Worm (Caenorhabditis elegans) whole organism, young adult: ENCODE results near the gene glod-4.

Experiments
- B0261.1 ChIP-seq: sonication (generic microtip); optimal IDR thresholded peaks from 2 replicates; lab custom pipeline; 2016; ENCODE audit warnings: mild to moderate bottlenecking, missing genetic modification characterization, moderate library complexity, missing compliant biosample characterization
- B0336.3 ChIP-seq: fragments of 200-800 bp; sonication (Bioruptor generic); IDR thresholded peaks from 2 replicates; pipeline ENCODE4 v1.3.6; 2022; ENCODE audit warnings: missing genetic modification characterization, missing compliant biosample characterization
- F33H1.4 ChIP-seq: fragments of 200-800 bp; sonication (Bioruptor generic); IDR thresholded peaks from 2 replicates; pipeline ENCODE4 v1.3.6; 2022; ENCODE audit warnings: missing genetic modification reagents, missing genetic modification characterization, missing compliant biosample characterization
- F39B2.1 ChIP-seq: fragments of 200-800 bp; sonication (Bioruptor generic); IDR thresholded peaks from 2 replicates; pipeline ENCODE4 v1.3.6; 2022; ENCODE audit warnings: missing genetic modification reagents, missing genetic modification characterization, missing compliant biosample characterization
- Y53G8AR.9 ChIP-seq: fragments of 200-800 bp; sonication (Bioruptor generic); conservative IDR thresholded peaks from 2 replicates; pipeline ENCODE4 v1.3.6; 2022; ENCODE audit warnings: missing genetic modification reagents, missing genetic modification characterization, missing compliant biosample characterization
- Y95B8A.8 ChIP-seq: fragments of 200-800 bp; sonication (Bioruptor generic); IDR thresholded peaks from 2 replicates; pipeline ENCODE4 v1.3.6; 2022; ENCODE audit warnings: missing genetic modification reagents, missing genetic modification characterization, missing compliant biosample characterization
- aptf-2 ChIP-seq: fragments of 200-800 bp; sonication (Bioruptor generic); conservative IDR thresholded peaks from 2 replicates; pipeline ENCODE4 v1.3.6; 2022; ENCODE audit warnings: missing genetic modification reagents, missing genetic modification characterization, missing compliant biosample characterization
- atf-7 ChIP-seq: sonication (generic microtip); optimal IDR thresholded peaks from 2 replicates; lab custom pipeline; 2017; ENCODE audit warnings: mild to moderate bottlenecking, missing genetic modification characterization, missing compliant biosample characterization
- ccch-3 ChIP-seq: fragments of 200-800 bp; sonication (Bioruptor generic); optimal IDR thresholded peaks from 2 replicates; lab custom pipeline; 2018; ENCODE audit warnings: mild to moderate bottlenecking, missing genetic modification characterization, missing compliant biosample characterization
- cebp-1 ChIP-seq, 2 experiments: fragments of 200-800 bp in 1 of 2; sonication (Bioruptor generic) in 1 of 2; sonication (generic microtip) in 1 of 2; IDR thresholded peaks in 1 of 2; optimal IDR thresholded peaks in 1 of 2; 2 replicates each; pipeline versions ENCODE4 v1.3.6 to Lab custom; 2017 to 2022; ENCODE audit warnings: missing compliant biosample characterization in 2 of 2, missing genetic modification characterization in 2 of 2, mild to moderate bottlenecking in 1 of 2, missing genetic modification reagents in 1 of 2, moderate library complexity in 1 of 2
- ceh-100 ChIP-seq: fragments of 200-800 bp; sonication (Bioruptor generic); IDR thresholded peaks from 2 replicates; pipeline ENCODE4 v1.3.6; 2022; ENCODE audit warnings: missing genetic modification reagents, missing genetic modification characterization, missing compliant biosample characterization
- ceh-58 ChIP-seq: fragments of 200-800 bp; sonication (Bioruptor generic); IDR thresholded peaks from 2 replicates; pipeline ENCODE4 v1.3.6; 2022; ENCODE audit warnings: missing genetic modification characterization, missing compliant biosample characterization
- ceh-79 ChIP-seq: sonication (generic microtip); optimal IDR thresholded peaks from 2 replicates; lab custom pipeline; 2017; ENCODE audit warnings: mild to moderate bottlenecking, missing genetic modification characterization, missing compliant biosample characterization
- dox-1 ChIP-seq: fragments of 200-800 bp; sonication (Bioruptor generic); IDR thresholded peaks from 2 replicates; pipeline ENCODE4 v1.3.6; 2022; ENCODE audit warnings: missing genetic modification reagents, missing genetic modification characterization, missing compliant biosample characterization
- efl-1 ChIP-seq: fragments of 150-350 bp; optimal IDR thresholded peaks from 2 replicates; lab custom pipeline; 2014; ENCODE audit warnings: missing biosample characterization, missing genetic modification reagents, missing genetic modification characterization
- ekl-4 ChIP-seq: fragments of 200-800 bp; sonication (Bioruptor generic); IDR thresholded peaks from 2 replicates; pipeline ENCODE4 v1.3.6; 2022; ENCODE audit warnings: missing genetic modification reagents, missing genetic modification characterization, missing compliant biosample characterization
- hmg-1.2 ChIP-seq: fragments of 200-800 bp; sonication (Bioruptor generic); IDR thresholded peaks from 2 replicates; pipeline ENCODE4 v1.3.6; 2022; ENCODE audit warnings: missing genetic modification reagents, missing genetic modification characterization, missing compliant biosample characterization
- hsf-1 ChIP-seq: fragments of 200-800 bp; sonication (Bioruptor generic); IDR thresholded peaks from 2 replicates; pipeline ENCODE4 v1.3.6; 2022; ENCODE audit warnings: missing genetic modification reagents, missing genetic modification characterization, missing compliant biosample characterization
- lin-26 ChIP-seq: fragments of 200-800 bp; sonication (Bioruptor generic); IDR thresholded peaks from 2 replicates; pipeline ENCODE4 v1.3.6; 2022; ENCODE audit warnings: missing genetic modification reagents, missing genetic modification characterization, missing compliant biosample characterization
- lin-35 ChIP-seq, 3 experiments: fragments of 150-350 bp in 2 of 3; sonication (generic microtip) in 1 of 3; optimal IDR thresholded peaks; 2 replicates each; lab custom pipeline; 2014 to 2018; ENCODE audit warnings: missing biosample characterization in 3 of 3, missing genetic modification characterization in 3 of 3, missing genetic modification reagents in 3 of 3
- lin-54 ChIP-seq: fragments of 200-800 bp; sonication (Bioruptor generic); optimal IDR thresholded peaks from 2 replicates; lab custom pipeline; 2018; ENCODE audit warnings: mild to moderate bottlenecking, missing genetic modification characterization, missing compliant biosample characterization
- madf-3 ChIP-seq: fragments of 200-800 bp; sonication (Bioruptor generic); IDR thresholded peaks from 2 replicates; pipeline ENCODE4 v1.3.6; 2022; ENCODE audit warnings: missing genetic modification reagents, missing genetic modification characterization, missing compliant biosample characterization
- madf-6 ChIP-seq: fragments of 200-800 bp; sonication (Bioruptor generic); IDR thresholded peaks from 2 replicates; pipeline ENCODE4 v1.3.6; 2022; ENCODE audit warnings: missing genetic modification reagents, missing genetic modification characterization, missing compliant biosample characterization
- mcd-1 ChIP-seq: fragments of 200-800 bp; sonication (Bioruptor generic); IDR thresholded peaks from 2 replicates; pipeline ENCODE4 v1.3.6; 2022; ENCODE audit warnings: missing genetic modification reagents, missing genetic modification characterization, missing compliant biosample characterization
- mel-28 ChIP-seq: sonication (generic microtip); optimal IDR thresholded peaks from 2 replicates; lab custom pipeline; 2016; ENCODE audit warnings: borderline replicate concordance, mild to moderate bottlenecking, missing genetic modification characterization, missing compliant biosample characterization
- mes-4 ChIP-seq: sonication (generic microtip); optimal IDR thresholded peaks from 2 replicates; lab custom pipeline; 2016; ENCODE audit warnings: missing genotype, missing genetic modification characterization, missing compliant biosample characterization
- nfyb-1 ChIP-seq: fragments of 200-800 bp; sonication (Bioruptor generic); IDR thresholded peaks from 2 replicates; pipeline ENCODE4 v1.3.6; 2022; ENCODE audit warnings: missing genetic modification reagents, missing genetic modification characterization, missing compliant biosample characterization
- nhr-80 ChIP-seq: sonication (generic microtip); optimal IDR thresholded peaks from 2 replicates; lab custom pipeline; 2016; ENCODE audit warnings: missing genetic modification characterization, missing compliant biosample characterization
- snpc-1.3 ChIP-seq: sonication (generic microtip); optimal IDR thresholded peaks from 2 replicates; lab custom pipeline; 2017; ENCODE audit warnings: missing genetic modification characterization, mild to moderate bottlenecking, missing compliant biosample characterization, antibody characterized with exemption, moderate library complexity, missing genotype, missing genetic modification reagents; ENCODE audit not compliant: insufficient read depth
- tbx-9 ChIP-seq: sonication (generic microtip); optimal IDR thresholded peaks from 2 replicates; lab custom pipeline; 2016; ENCODE audit warnings: borderline replicate concordance, missing genetic modification characterization, inconsistent platforms, missing compliant biosample characterization
- zfh-2 ChIP-seq: fragments of 200-800 bp; sonication (Bioruptor generic); conservative IDR thresholded peaks from 2 replicates; pipeline ENCODE4 v1.3.6; 2022; ENCODE audit warnings: missing genetic modification reagents, missing genetic modification characterization, missing compliant biosample characterization

The glod-4 gene

DNA sequence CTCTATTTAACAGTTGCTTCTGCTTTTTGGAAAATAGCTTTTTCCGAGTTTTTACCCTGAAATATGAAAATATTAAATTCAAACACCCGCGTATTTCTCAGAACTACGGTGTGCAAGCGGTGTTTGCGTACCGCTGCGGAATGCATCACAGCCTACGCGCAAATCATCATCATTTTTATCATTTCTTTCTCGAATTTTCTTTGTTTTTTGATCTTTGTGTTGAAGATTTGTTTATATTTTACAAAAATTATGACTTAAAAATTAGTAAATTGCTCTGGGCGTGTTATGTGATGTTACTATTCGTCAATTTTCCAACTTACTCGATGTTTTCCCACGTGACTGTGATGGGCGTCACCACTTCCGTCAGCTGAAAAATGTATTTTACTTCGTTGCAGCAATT lies 2.5 kb upstream of the glod-4 start (continued):
- TF ChIP-seq efl-1 (GFP tag; lab: Kevin White, UChicago), result peak; percentile 80
- no peak for TF ChIP-seq ceh-100 (GFP tag; lab: Robert Waterston, UW)
- peak; percentile 6 for TF ChIP-seq snpc-1.3 (tag; lab: Kevin White, UChicago)
- no peak for TF ChIP-seq aptf-2 (GFP tag; lab: Robert Waterston, UW)
- peak; percentile 48 for TF ChIP-seq dox-1 (GFP tag; lab: Robert Waterston, UW)
- TF ChIP-seq B0261.1 (tag; lab: Kevin White, UChicago), result no peak
- peak; percentile 62 for TF ChIP-seq mcd-1 (GFP tag; lab: Robert Waterston, UW)
- TF ChIP-seq nhr-80 (tag; lab: Kevin White, UChicago), result peak; percentile 30
- TF ChIP-seq F33H1.4 (GFP tag; lab: Robert Waterston, UW), result peak; percentile 32; the same call in 1 of the 2 replicates
- TF ChIP-seq lin-35 (GFP tag; optimal IDR thresholded peaks at IDR 0.05; lab: Kevin White, UChicago), result peak in 2 of 3 experiments; percentile 17 to 94
- peak; percentile 23; the same call in 1 of the 2 replicates for TF ChIP-seq nfyb-1 (GFP tag; lab: Robert Waterston, UW)
- peak; percentile 59 for TF ChIP-seq ekl-4

DNA sequence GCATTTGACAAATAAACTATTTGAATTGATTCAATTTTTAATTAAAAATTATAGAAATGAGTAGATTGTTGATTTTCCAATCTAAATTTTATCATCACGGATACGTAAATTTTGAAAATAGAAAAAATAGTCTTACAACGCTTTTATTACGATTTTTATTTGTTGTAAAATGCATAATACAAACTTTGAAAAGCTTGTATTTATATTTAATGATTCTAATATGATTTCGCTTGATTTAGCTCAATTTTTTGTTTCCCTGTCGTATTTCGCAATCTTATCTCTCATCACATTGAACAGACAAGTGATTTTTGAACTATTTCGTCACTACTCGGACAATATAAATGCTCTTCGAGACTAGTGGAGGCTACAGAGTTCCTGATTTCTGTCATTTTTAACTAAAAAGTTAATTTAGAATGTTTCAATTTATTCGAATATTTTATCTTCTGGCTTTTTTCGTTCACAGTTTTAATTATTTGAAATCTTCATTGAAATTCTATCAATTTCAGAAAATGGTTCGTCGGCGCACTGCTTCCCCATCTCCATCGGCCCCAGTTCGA lies 1.8 kb upstream of the glod-4 start, which contains the start of the genes wht-3 and har-1:
TSS of gene wht-3 (minus strand) at position 51 of the 557 bp plus-strand sequence.
TSS of gene har-1 (plus strand) at position 507 of the 557 bp plus-strand sequence.
- TF ChIP-seq hmg-1.2 (GFP tag; lab: Robert Waterston, UW) (0 out of 2 replicates have a peak, but pooled peaks have one; percentile 4), atf-7 (peak; percentile 36), ceh-79 (tag; lab: Kevin White, UChicago) (peak; percentile 74), madf-6 (peak; percentile 34), mel-28 (tag; lab: Kevin White, UChicago) (no peak), F39B2.1 (0 out of 2 replicates have a peak, but pooled peaks have one; percentile 15), B0336.3 (GFP tag; lab: Robert Waterston, UW) (0 out of 2 replicates have a peak, but pooled peaks have one; percentile 35), ekl-4 (0 out of 2 replicates have a peak, but pooled peaks have one; percentile 37), lin-54 (GFP tag; lab: Kevin White, UChicago) (peak; percentile 28), cebp-1 (GFP tag; IDR thresholded peaks at IDR 0.05; lab: Robert Waterston, UW) (peak; percentile 91), cebp-1 (tag; optimal IDR thresholded peaks at IDR 0.05; lab: Kevin White, UChicago) (peak; percentile 98), hsf-1 (GFP tag; lab: Robert Waterston, UW) (peak; percentile 60; the same call in 1 of the 2 replicates), ccch-3 (GFP tag; lab: Kevin White, UChicago) (no peak), Y53G8AR.9 (GFP tag; lab: Robert Waterston, UW) (no peak), lin-26 (GFP tag; lab: Robert Waterston, UW) (no peak), mes-4 (no peak)

DNA sequence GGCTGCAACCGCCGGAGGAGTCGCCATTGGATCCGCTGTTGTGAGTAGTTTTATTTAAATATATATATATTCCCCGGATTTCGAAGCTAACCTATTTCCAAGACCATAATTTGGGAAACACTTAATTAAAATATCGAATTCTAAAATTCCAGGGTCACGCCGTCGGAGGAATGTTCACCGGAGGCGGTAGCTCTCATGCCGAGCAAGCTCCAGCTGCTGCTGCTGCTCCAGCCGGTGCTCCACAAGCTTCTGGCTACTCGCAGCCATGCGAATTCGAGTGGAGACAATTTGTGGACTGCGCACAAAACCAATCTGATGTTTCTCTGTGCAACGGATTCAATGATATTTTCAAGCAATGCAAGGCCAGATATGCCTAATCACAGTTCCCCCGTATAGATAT lies 1.1 kb upstream of the glod-4 start:
- TF ChIP-seq tbx-9 (no peak), zfh-2 (GFP tag; lab: Robert Waterston, UW) (peak; percentile 72; the same call in 1 of the 2 replicates)
- TF ChIP-seq, all 124 proteins: peak for 1

DNA sequence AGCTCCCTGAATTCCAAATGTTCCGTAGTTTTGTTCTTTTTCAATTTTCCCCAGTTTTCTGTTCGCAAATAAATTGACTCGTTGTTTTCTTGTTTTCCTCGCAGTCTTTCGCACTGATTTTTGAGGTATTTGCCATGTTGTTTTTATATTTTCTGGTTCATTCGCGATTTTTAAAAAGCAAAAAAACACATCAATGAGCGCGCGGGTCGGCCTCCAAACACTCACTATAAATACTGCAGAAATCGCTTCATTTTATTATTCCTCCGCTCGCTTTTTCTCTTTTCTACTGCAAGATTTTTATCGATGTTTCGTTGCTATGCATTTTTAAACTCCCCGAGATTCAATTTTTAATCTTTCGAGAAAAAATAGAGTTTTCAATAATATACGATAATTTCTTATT lies 571 bp upstream of the glod-4 start:
- TF ChIP-seq cebp-1 (GFP tag; IDR thresholded peaks at IDR 0.05; lab: Robert Waterston, UW) (no peak), cebp-1 (tag; optimal IDR thresholded peaks at IDR 0.05; lab: Kevin White, UChicago) (peak; percentile 20), Y95B8A.8 (GFP tag; lab: Robert Waterston, UW) (0 out of 2 replicates have a peak, but pooled peaks have one; percentile 18), madf-3 (GFP tag; lab: Robert Waterston, UW) (0 out of 2 replicates have a peak, but pooled peaks have one; percentile 33), lin-35 (GFP tag; optimal IDR thresholded peaks at IDR 0.05; lab: Kevin White, UChicago) (peak in 1 of 3 experiments; percentile 41), ceh-58 (GFP tag; lab: Robert Waterston, UW) (no peak), hmg-1.2 (GFP tag; lab: Robert Waterston, UW) (no peak)
